Worm (Caenorhabditis elegans) whole organism, L2 larva: ENCODE results near the gene F20D1.3.

Experiments used
- C34F6.9 ChIP-seq: fragments of 150-350 bp; optimal IDR thresholded peaks from 2 replicates; lab custom pipeline; 2014; ENCODE audit warnings: missing biosample characterization, missing genetic modification characterization
- F13H6.1 ChIP-seq: sonication (generic microtip); optimal IDR thresholded peaks from 2 replicates; lab custom pipeline; 2016; ENCODE audit warnings: missing genetic modification characterization, missing compliant biosample characterization
- R02D3.7 ChIP-seq: fragments of 150-350 bp; optimal IDR thresholded peaks from 2 replicates; lab custom pipeline; 2014; ENCODE audit warnings: missing biosample characterization, missing genetic modification characterization
- ZK546.5 ChIP-seq: sonication (generic microtip); optimal IDR thresholded peaks from 2 replicates; lab custom pipeline; 2017; ENCODE audit warnings: missing biosample characterization, missing genetic modification characterization
- alr-1 ChIP-seq: fragments of 150-350 bp; optimal IDR thresholded peaks from 2 replicates; lab custom pipeline; 2014; ENCODE audit warnings: missing biosample characterization, missing genetic modification characterization
- ceh-16 ChIP-seq: fragments of 150-350 bp; optimal IDR thresholded peaks from 2 replicates; lab custom pipeline; 2014; ENCODE audit warnings: missing biosample characterization, missing genetic modification characterization
- ceh-82 ChIP-seq: fragments of 150-350 bp; optimal IDR thresholded peaks from 2 replicates; lab custom pipeline; 2014; ENCODE audit warnings: missing biosample characterization, missing genetic modification characterization
- crh-2 ChIP-seq: sonication (generic microtip); optimal IDR thresholded peaks from 2 replicates; lab custom pipeline; 2017; ENCODE audit warnings: missing biosample characterization, missing genetic modification characterization
- egl-27 ChIP-seq: sonication (generic microtip); optimal IDR thresholded peaks from 3 replicates; lab custom pipeline; 2017; ENCODE audit warnings: missing biosample characterization, missing genetic modification reagents, missing genetic modification characterization
- elt-3 ChIP-seq: sonication (generic microtip); optimal IDR thresholded peaks from 2 replicates; lab custom pipeline; 2017; ENCODE audit warnings: missing biosample characterization, missing genetic modification characterization
- fos-1 ChIP-seq: fragments of 150-350 bp; optimal IDR thresholded peaks from 2 replicates; lab custom pipeline; 2014; ENCODE audit warnings: missing biosample characterization, missing genetic modification characterization
- gmeb-1 ChIP-seq: fragments of 150-350 bp; optimal IDR thresholded peaks from 2 replicates; lab custom pipeline; 2014; ENCODE audit warnings: missing biosample characterization, missing genetic modification characterization
- lin-13 ChIP-seq: fragments of 150-350 bp; optimal IDR thresholded peaks from 2 replicates; lab custom pipeline; 2014; ENCODE audit warnings: missing biosample characterization, missing genetic modification reagents, missing genetic modification characterization
- lin-39 ChIP-seq: fragments of 150-350 bp; optimal IDR thresholded peaks from 2 replicates; lab custom pipeline; 2014; ENCODE audit warnings: missing biosample characterization, missing genetic modification reagents, missing genetic modification characterization
- lsy-2 ChIP-seq, 2 experiments: fragments of 150-350 bp in 1 of 2; sonication (generic microtip) in 1 of 2; optimal IDR thresholded peaks; 2 replicates each; lab custom pipeline; 2014 to 2017; ENCODE audit warnings: missing biosample characterization in 2 of 2, missing genetic modification characterization in 2 of 2
- mab-5 ChIP-seq: fragments of 150-350 bp; optimal IDR thresholded peaks from 2 replicates; lab custom pipeline; 2014; ENCODE audit warnings: missing biosample characterization, missing genetic modification characterization
- mbf-1 ChIP-seq: sonication (generic microtip); optimal IDR thresholded peaks from 2 replicates; lab custom pipeline; 2017; ENCODE audit warnings: missing biosample characterization, missing genetic modification characterization
- nhr-129 ChIP-seq: fragments of 150-350 bp; optimal IDR thresholded peaks from 2 replicates; lab custom pipeline; 2014; ENCODE audit warnings: missing biosample characterization, missing genetic modification characterization
- nhr-23 ChIP-seq: fragments of 150-350 bp; optimal IDR thresholded peaks from 2 replicates; lab custom pipeline; 2014; ENCODE audit warnings: missing biosample characterization, missing genetic modification reagents, missing genetic modification characterization
- nhr-6 ChIP-seq: fragments of 150-350 bp; optimal IDR thresholded peaks from 2 replicates; lab custom pipeline; 2014; ENCODE audit warnings: missing biosample characterization, missing genetic modification characterization
- sem-4 ChIP-seq: fragments of 150-350 bp; optimal IDR thresholded peaks from 2 replicates; lab custom pipeline; 2014; ENCODE audit warnings: missing biosample characterization, missing genetic modification reagents, missing genetic modification characterization
- sma-3 ChIP-seq: sonication (generic microtip); optimal IDR thresholded peaks from 2 replicates; lab custom pipeline; 2016; ENCODE audit warnings: missing genetic modification reagents, missing genetic modification characterization, missing compliant biosample characterization
- snpc-4 ChIP-seq: fragments of 150-350 bp; optimal IDR thresholded peaks from 2 replicates; lab custom pipeline; 2014; ENCODE audit warnings: missing biosample characterization, missing genetic modification characterization
- unc-39 ChIP-seq: fragments of 150-350 bp; optimal IDR thresholded peaks from 2 replicates; lab custom pipeline; 2014; ENCODE audit warnings: missing biosample characterization, missing genetic modification characterization
- unc-55 ChIP-seq: fragments of 150-350 bp; sonication (generic microtip); optimal IDR thresholded peaks from 3 replicates; lab custom pipeline; 2014; ENCODE audit warnings: missing biosample characterization, missing genetic modification reagents, missing genetic modification characterization
- unc-62 ChIP-seq: fragments of 150-350 bp; optimal IDR thresholded peaks from 2 replicates; lab custom pipeline; 2014; ENCODE audit warnings: missing biosample characterization, missing genetic modification reagents, missing genetic modification characterization
- zag-1 ChIP-seq: fragments of 150-350 bp; optimal IDR thresholded peaks from 2 replicates; lab custom pipeline; 2014; ENCODE audit warnings: missing biosample characterization, missing genetic modification characterization
- ztf-1 ChIP-seq: fragments of 200-800 bp; sonication (Bioruptor generic); conservative IDR thresholded peaks from 2 replicates; pipeline ENCODE4 v1.3.6; 2022; ENCODE audit warnings: missing genetic modification characterization, missing compliant biosample characterization
- ztf-4 ChIP-seq: fragments of 150-350 bp; optimal IDR thresholded peaks from 2 replicates; lab custom pipeline; 2014; ENCODE audit warnings: missing biosample characterization, missing genetic modification characterization

The F20D1.3 gene

DNA sequence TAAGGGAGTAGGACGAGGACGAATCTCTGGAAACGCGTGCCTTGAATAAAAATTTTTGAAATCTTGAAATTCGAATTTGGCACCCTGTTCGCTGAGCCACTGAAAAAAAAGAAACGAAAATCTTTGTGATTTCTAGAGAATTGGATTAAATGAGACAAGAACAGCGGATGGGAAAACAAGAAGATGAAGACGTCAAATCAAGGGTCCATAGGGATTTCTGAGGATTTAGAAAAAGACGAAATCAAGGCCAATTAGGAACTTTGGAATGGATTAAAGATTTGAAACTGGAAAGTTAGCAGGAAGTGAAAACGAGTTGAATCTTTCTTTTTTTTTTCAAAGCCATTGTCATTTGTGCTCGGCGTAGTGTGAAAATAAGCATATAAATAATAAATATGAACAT is 21.4 kb upstream of the F20D1.3 start, which contains the start of gene pag-3:
TSS of gene pag-3 (minus strand) at position 101 of the 400 bp plus-strand sequence.
- TF ChIP-seq gmeb-1 (tag; lab: Kevin White, UChicago) (no peak), unc-39 (no peak), R02D3.7 (tag; lab: Kevin White, UChicago) (no peak), snpc-4 (no peak), ceh-82 (tag; lab: Kevin White, UChicago) (no peak), mab-5 (tag; lab: Kevin White, UChicago) (no peak), mbf-1 (tag; lab: Kevin White, UChicago) (no peak)

DNA sequence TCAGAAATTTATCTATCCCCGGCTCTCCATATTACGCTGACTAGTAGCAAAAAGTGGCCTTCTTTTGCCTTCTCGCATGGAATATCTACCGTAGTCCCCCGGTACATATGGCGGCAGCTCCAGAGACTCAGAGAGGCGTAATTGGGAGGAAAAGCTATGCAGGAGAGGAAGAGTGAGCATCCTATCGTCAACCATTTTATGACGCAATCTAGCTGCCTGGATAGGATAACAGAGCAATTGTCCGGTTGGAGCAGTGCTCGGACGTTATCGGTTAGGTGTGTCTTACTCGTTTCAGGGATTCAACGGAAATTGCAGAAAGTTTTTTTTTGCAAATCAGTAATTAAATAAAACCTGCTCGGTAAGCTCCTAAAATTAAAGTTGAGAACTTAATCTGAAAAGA is 18.7 kb upstream of the F20D1.3 start:
- no peak for TF ChIP-seq unc-55
- no peak for TF ChIP-seq lin-13 (GFP tag; lab: Kevin White, UChicago)
- TF ChIP-seq crh-2 (tag; lab: Kevin White, UChicago) = no peak
- TF ChIP-seq R02D3.7 (tag; lab: Kevin White, UChicago) = no peak

DNA sequence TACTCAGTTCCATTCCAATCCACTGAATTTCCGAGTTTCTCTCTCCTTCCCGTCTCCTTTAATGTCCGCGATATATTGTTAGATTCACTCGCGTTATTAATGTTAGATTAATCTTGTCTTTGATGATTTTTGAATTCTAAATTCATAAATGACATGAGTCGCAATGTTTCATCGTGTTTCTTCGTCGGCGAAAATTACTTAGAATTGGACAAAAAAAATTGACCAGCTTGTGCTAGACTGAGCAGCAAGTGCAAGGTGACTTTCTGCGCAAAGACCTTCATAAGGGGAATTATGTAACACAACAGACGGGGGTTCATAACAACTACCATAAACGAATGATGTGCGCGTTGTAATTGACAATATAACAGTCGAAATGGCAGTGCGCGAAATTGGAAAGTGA is 17.5 kb upstream of the F20D1.3 start:
- TF ChIP-seq zag-1 (tag; lab: Kevin White, UChicago) (no peak), ztf-1 (GFP tag; lab: Robert Waterston, UW) (no peak)
- TF ChIP-seq, all 48 proteins: peak for 0

DNA sequence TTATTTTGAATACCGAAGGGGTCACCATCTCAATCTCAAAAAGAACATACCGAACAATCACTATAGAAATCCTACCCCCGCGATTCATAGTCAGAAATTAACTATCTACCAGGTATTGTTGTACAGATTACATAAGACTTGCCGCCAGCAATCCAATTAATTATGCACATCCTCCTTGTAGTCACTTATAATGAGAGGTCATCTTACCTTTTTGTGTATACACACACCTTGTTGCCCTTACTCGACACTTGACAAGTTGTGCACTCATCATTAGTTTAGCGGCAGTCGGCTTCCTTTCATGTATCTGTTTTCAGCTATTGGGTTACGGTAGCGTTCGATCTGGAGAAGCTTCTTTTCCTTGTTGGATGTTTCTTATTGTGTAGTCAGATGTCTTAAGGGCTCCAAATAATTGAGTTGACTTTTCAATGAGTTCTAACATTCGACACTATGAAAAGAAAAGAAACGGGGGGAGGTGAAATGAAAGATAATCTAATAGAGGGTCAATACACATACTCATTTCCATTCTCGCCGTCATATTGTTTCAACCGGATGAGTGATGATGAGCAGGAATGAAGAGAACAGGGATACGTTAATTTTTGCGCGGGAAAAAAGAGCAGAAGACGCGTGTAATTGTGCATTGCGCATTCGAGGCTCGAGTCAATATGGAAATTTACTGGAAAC is 16.4 kb upstream of the F20D1.3 start:
- TF ChIP-seq nhr-129 (tag; lab: Kevin White, UChicago) (no peak), ZK546.5 (tag; lab: Kevin White, UChicago) (no peak), nhr-23 (no peak), zag-1 (tag; lab: Kevin White, UChicago) (no peak), unc-62 (GFP tag; lab: Kevin White, UChicago) (no peak), snpc-4 (no peak), mab-5 (tag; lab: Kevin White, UChicago) (no peak)
- TF ChIP-seq, all 48 proteins: peak for 0

DNA sequence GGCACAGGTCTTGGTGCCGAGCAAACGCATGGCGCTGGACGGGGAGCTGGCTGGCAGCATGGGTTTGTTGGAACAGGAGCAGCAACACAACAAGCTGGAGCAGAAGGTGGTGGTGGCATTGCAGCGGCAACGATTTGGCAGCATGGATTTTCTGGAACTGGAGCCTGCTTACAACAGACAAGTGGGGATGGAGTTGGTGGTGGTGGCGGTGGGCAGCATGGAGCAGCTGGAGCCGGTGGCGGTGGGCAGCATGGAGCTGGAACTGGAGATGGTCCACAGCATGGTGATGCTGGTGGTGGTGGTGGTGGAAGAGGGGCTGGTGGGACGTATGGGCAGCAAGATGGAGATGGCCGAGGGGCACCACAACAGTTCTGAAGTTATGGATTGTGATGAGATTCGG is 15.1 kb upstream of the F20D1.3 start:
- no peak for TF ChIP-seq lsy-2 (tag; optimal IDR thresholded peaks at IDR 0.05; lab: Kevin White, UChicago)
- no peak for TF ChIP-seq unc-62 (GFP tag; lab: Kevin White, UChicago)
- TF ChIP-seq lin-39 (tag; lab: Kevin White, UChicago) = no peak
- no peak for TF ChIP-seq nhr-6 (tag; lab: Kevin White, UChicago)

DNA sequence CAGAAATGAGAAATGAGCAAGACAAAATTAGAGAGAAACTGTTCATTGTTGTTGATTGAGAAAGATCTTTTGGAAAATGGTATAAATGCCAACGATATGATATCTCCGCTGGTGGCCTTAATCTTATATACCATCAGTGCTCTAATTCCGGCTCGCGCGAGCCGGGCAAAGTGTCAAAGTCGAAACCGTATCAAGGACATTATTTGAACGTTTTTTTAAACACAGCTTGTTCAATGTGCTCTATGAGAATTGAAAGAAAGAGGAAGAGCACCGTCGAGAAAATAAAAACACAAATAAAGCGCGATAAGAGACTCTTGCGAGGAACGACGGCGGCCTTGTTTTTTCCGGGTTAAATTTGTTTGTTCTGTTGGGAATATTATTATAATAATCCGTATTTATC is 14.4 kb upstream of the F20D1.3 start, which contains the start of gene idpp-3:
TSS of gene idpp-3 (minus strand) at position 101 of the 400 bp plus-strand sequence.
- TF ChIP-seq F13H6.1 (no peak), ceh-16 (tag; lab: Kevin White, UChicago) (no peak), sma-3 (GFP tag; lab: Kevin White, UChicago) (no peak), ztf-4 (no peak), egl-27 (tag; lab: Kevin White, UChicago) (no peak), sem-4 (tag; lab: Kevin White, UChicago) (no peak), snpc-4 (no peak), gmeb-1 (tag; lab: Kevin White, UChicago) (no peak)

DNA sequence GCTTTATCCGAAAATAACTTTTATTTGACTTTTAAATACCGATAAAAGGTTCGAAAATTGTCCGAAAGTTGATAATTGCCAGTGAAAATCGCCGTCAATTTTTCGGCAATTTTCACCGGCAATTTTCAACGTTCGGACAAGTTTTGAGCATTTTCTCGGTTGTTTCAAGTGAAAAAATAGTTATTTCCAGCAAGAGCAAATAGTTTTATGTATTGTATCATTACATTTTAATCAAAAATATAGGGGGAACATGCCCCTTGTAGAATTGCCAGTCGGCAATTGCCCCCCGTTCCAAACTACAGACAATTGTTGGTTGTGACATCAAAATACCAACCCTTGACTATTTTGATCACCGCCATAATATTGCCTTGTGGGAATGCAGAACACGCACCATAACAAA is 13.5 kb upstream of the F20D1.3 start, which contains the start of gene rgs-10:
TSS of gene rgs-10 (plus strand) at position 301 of the 400 bp plus-strand sequence.
- TF ChIP-seq alr-1 (tag; lab: Kevin White, UChicago) (no peak), C34F6.9 (tag; lab: Kevin White, UChicago) (no peak), snpc-4 (no peak), R02D3.7 (tag; lab: Kevin White, UChicago) (no peak), lsy-2 (tag; optimal IDR thresholded peaks at IDR 0.05; lab: Kevin White, UChicago) (no peak), ceh-82 (tag; lab: Kevin White, UChicago) (no peak), gmeb-1 (tag; lab: Kevin White, UChicago) (no peak), elt-3 (no peak), fos-1 (no peak), sma-3 (GFP tag; lab: Kevin White, UChicago) (no peak)
